Worm (Caenorhabditis elegans): ENCODE results near the gene sra-6.

The sra-6 gene

ce11 chrII:9542785-9543184 lies 7.8 kb downstream of the sra-6 start, which contains the start of gene sra-4:
Gene sra-4, minus strand, starts transcription at chrII:9542885.
- no peak for TF ChIP-seq snpc-4 (tag; optimal IDR thresholded peaks at IDR 0.05)
- TF ChIP-seq alr-1 (tag; optimal IDR thresholded peaks at IDR 0.05) = no peak
- no peak for TF ChIP-seq Y55F3AM.14 (GFP tag; optimal IDR thresholded peaks at IDR 0.05)
- no peak for TF ChIP-seq lin-39 (tag; optimal IDR thresholded peaks at IDR 0.05)
- no peak for TF ChIP-seq skn-1 (tag; optimal IDR thresholded peaks at IDR 0.05)
- no peak for TF ChIP-seq sma-3 (GFP tag; optimal IDR thresholded peaks at IDR 0.05)
- TF ChIP-seq nhr-23 (tag; optimal IDR thresholded peaks at IDR 0.05) = no peak
- TF ChIP-seq peb-1 (tag; optimal IDR thresholded peaks at IDR 0.05) = no peak
- no peak for TF ChIP-seq C34F6.9 (tag; optimal IDR thresholded peaks at IDR 0.05)
- no peak for TF ChIP-seq nhr-12 (tag; optimal IDR thresholded peaks at IDR 0.05)
- no peak for TF ChIP-seq mab-5 (tag; optimal IDR thresholded peaks at IDR 0.05)
- TF ChIP-seq elt-3 (tag; optimal IDR thresholded peaks at IDR 0.05) = no peak
- no peak for TF ChIP-seq aly-2 (tag; optimal IDR thresholded peaks at IDR 0.05)
- TF ChIP-seq dmd-4 (tag; optimal IDR thresholded peaks at IDR 0.05) = no peak
- no peak for TF ChIP-seq nhr-237 (tag; optimal IDR thresholded peaks at IDR 0.05)
- TF ChIP-seq nhr-6 (tag; optimal IDR thresholded peaks at IDR 0.05) = no peak
- TF ChIP-seq nhr-10 (tag; optimal IDR thresholded peaks at IDR 0.05) = no peak
- no peak for TF ChIP-seq sma-9 (GFP tag; optimal IDR thresholded peaks at IDR 0.05)
- TF ChIP-seq sma-9 (tag; optimal IDR thresholded peaks at IDR 0.05) = no peak
- no peak for TF ChIP-seq ama-1 (optimal IDR thresholded peaks at IDR 0.05)
- no peak for TF ChIP-seq lin-11 (tag; optimal IDR thresholded peaks at IDR 0.05)

ce11 chrII:9540723-9541122 lies 9.9 kb downstream of the sra-6 start, which contains the start of gene sra-3:
Gene sra-3, minus strand, starts transcription at chrII:9540823.
- no peak for TF ChIP-seq nhr-12 (tag; optimal IDR thresholded peaks at IDR 0.05)
- TF ChIP-seq mab-5 (tag; optimal IDR thresholded peaks at IDR 0.05) = no peak
- TF ChIP-seq nhr-77 (tag; optimal IDR thresholded peaks at IDR 0.05) = no peak
- no peak for TF ChIP-seq ZK546.5 (tag; optimal IDR thresholded peaks at IDR 0.05)
- no peak for TF ChIP-seq alr-1 (tag; optimal IDR thresholded peaks at IDR 0.05)
- TF ChIP-seq sma-3 (GFP tag; optimal IDR thresholded peaks at IDR 0.05) = no peak
- TF ChIP-seq nhr-23 (tag; optimal IDR thresholded peaks at IDR 0.05) = no peak
- TF ChIP-seq gmeb-1 (tag; optimal IDR thresholded peaks at IDR 0.05) = no peak

ce11 chrII:9537429-9537828 lies 13.2 kb downstream of the sra-6 start, which contains the start of gene sra-8:
Gene sra-8, plus strand, starts transcription at chrII:9537729.
- TF ChIP-seq egl-27 (tag; optimal IDR thresholded peaks at IDR 0.05) = no peak
- TF ChIP-seq sma-9 (GFP tag; optimal IDR thresholded peaks at IDR 0.05) = no peak
- TF ChIP-seq sma-9 (tag; optimal IDR thresholded peaks at IDR 0.05) = no peak
- TF ChIP-seq lin-13 (GFP tag; optimal IDR thresholded peaks at IDR 0.05) = no peak
- TF ChIP-seq lin-11 (tag; optimal IDR thresholded peaks at IDR 0.05) = no peak
- no peak for TF ChIP-seq nhr-12 (tag; optimal IDR thresholded peaks at IDR 0.05)
- TF ChIP-seq snpc-4 (tag; optimal IDR thresholded peaks at IDR 0.05) = no peak
- TF ChIP-seq sem-4 (tag; optimal IDR thresholded peaks at IDR 0.05) = no peak
- TF ChIP-seq F13H6.1 (tag; optimal IDR thresholded peaks at IDR 0.05) = no peak
- TF ChIP-seq zag-1 (tag; optimal IDR thresholded peaks at IDR 0.05) = no peak
- TF ChIP-seq ztf-1 (GFP tag; conservative IDR thresholded peaks at IDR 0.05) = no peak
- no peak for TF ChIP-seq nhr-10 (tag; optimal IDR thresholded peaks at IDR 0.05)
- TF ChIP-seq unc-39 (tag; optimal IDR thresholded peaks at IDR 0.05) = no peak

- TF ChIP-seq sma-3 (GFP tag; optimal IDR thresholded peaks at IDR 0.05) (no peak), ztf-1 (GFP tag; conservative IDR thresholded peaks at IDR 0.05) (no peak), nhr-21 (tag; optimal IDR thresholded peaks at IDR 0.05) (no peak), ZK546.5 (tag; optimal IDR thresholded peaks at IDR 0.05) (no peak), lin-11 (tag; optimal IDR thresholded peaks at IDR 0.05) (no peak), aly-2 (tag; optimal IDR thresholded peaks at IDR 0.05) (no peak)
These were observed 18.6 kb downstream of the sra-6 start, which contains the start of gene sra-9 for ce11 chrII:9532011-9532410. Gene sra-9, plus strand, starts transcription at chrII:9532311.

ce11 chrII:9528480-9528879 lies 22.1 kb downstream of the sra-6 start, which contains the start of gene sra-2:
Gene sra-2, plus strand, starts transcription at chrII:9528780.
- no peak for TF ChIP-seq nhr-23 (tag; optimal IDR thresholded peaks at IDR 0.05)
- TF ChIP-seq skn-1 (tag; optimal IDR thresholded peaks at IDR 0.05) = no peak

ce11 chrII:9523539-9524224 lies 26.9 kb downstream of the sra-6 start, which contains the start of gene mex-6:
Gene mex-6, plus strand, starts transcription at chrII:9524174.
- no peak for TF ChIP-seq R02D3.7 (tag; optimal IDR thresholded peaks at IDR 0.05)
- TF ChIP-seq peb-1 (tag; optimal IDR thresholded peaks at IDR 0.05) = no peak
- TF ChIP-seq sma-3 (GFP tag; optimal IDR thresholded peaks at IDR 0.05) = no peak
- no peak for TF ChIP-seq unc-55 (GFP tag; optimal IDR thresholded peaks at IDR 0.05)
- no peak for TF ChIP-seq ceh-16 (tag; optimal IDR thresholded peaks at IDR 0.05)
- no peak for TF ChIP-seq fos-1 (tag; optimal IDR thresholded peaks at IDR 0.05)
- no peak for TF ChIP-seq aly-2 (tag; optimal IDR thresholded peaks at IDR 0.05)
- no peak for TF ChIP-seq Y55F3AM.14 (GFP tag; optimal IDR thresholded peaks at IDR 0.05)
- no peak for TF ChIP-seq ama-1 (optimal IDR thresholded peaks at IDR 0.05)
- TF ChIP-seq C34F6.9 (tag; optimal IDR thresholded peaks at IDR 0.05) = no peak
- no peak for TF ChIP-seq gmeb-1 (tag; optimal IDR thresholded peaks at IDR 0.05)
- no peak for TF ChIP-seq nhr-237 (tag; optimal IDR thresholded peaks at IDR 0.05)
- no peak for TF ChIP-seq alr-1 (tag; optimal IDR thresholded peaks at IDR 0.05)
- no peak for TF ChIP-seq blmp-1 (tag; optimal IDR thresholded peaks at IDR 0.05; ENCODE audit: insufficient read depth)
- TF ChIP-seq ceh-82 (tag; optimal IDR thresholded peaks at IDR 0.05) = no peak
- no peak for TF ChIP-seq elt-1 (tag; optimal IDR thresholded peaks at IDR 0.05)
- TF ChIP-seq snpc-4 (tag; optimal IDR thresholded peaks at IDR 0.05) = no peak
- no peak for TF ChIP-seq egl-27 (tag; optimal IDR thresholded peaks at IDR 0.05)
- no peak for TF ChIP-seq nhr-21 (tag; optimal IDR thresholded peaks at IDR 0.05)
- TF ChIP-seq nhr-12 (tag; optimal IDR thresholded peaks at IDR 0.05) = no peak

Measured in whole organism, L2 larva.